Worm (Caenorhabditis elegans) whole organism, early embryonic: ENCODE data around the gene fbxa-184.

ENCODE experiments used
- aly-1 ChIP-seq: sonication (generic microtip); optimal IDR thresholded peaks from 2 replicates; lab custom pipeline; 2016; ENCODE audit warnings: missing genetic modification characterization, missing compliant biosample characterization
- ama-1 ChIP-seq: fragments of 150-350 bp; optimal IDR thresholded peaks from 2 replicates; lab custom pipeline; 2014
- ets-7 ChIP-seq: sonication (generic microtip); optimal IDR thresholded peaks from 2 replicates; lab custom pipeline; 2016; ENCODE audit warnings: missing genotype, missing genetic modification characterization, missing compliant biosample characterization
- hmbx-1 ChIP-seq: sonication (generic microtip); optimal IDR thresholded peaks from 2 replicates; lab custom pipeline; 2016; ENCODE audit warnings: mild to moderate bottlenecking, missing genetic modification characterization, missing compliant biosample characterization
- hmg-4 ChIP-seq: fragments of 200-800 bp; sonication (Bioruptor generic); optimal IDR thresholded peaks from 2 replicates; lab custom pipeline; 2018; ENCODE audit warnings: mild to moderate bottlenecking, missing genetic modification characterization, missing compliant biosample characterization
- scrt-1 ChIP-seq: fragments of 200-800 bp; sonication (Bioruptor generic); IDR thresholded peaks from 2 replicates; pipeline ENCODE4 v1.3.6; 2022; ENCODE audit warnings: missing genetic modification characterization, missing compliant biosample characterization
- sea-1 ChIP-seq: fragments of 200-800 bp; sonication (Bioruptor generic); conservative IDR thresholded peaks from 2 replicates; pipeline ENCODE4 v1.3.6; 2022; ENCODE audit warnings: missing genetic modification characterization, missing compliant biosample characterization
- tbx-11 ChIP-seq: fragments of 200-800 bp; sonication (Bioruptor generic); IDR thresholded peaks from 2 replicates; pipeline ENCODE4 v1.3.6; 2022; ENCODE audit warnings: missing genetic modification characterization, missing compliant biosample characterization
- tra-4 ChIP-seq: sonication (generic microtip); optimal IDR thresholded peaks from 2 replicates; lab custom pipeline; 2017; ENCODE audit warnings: missing genetic modification characterization, missing compliant biosample characterization

ce11 chrII:1728253-1728652, 18.2 kb downstream of the fbxa-184 start, which contains the start of gene btb-9:
- no peak for TF ChIP-seq ama-1 (lab: Kevin White, UChicago)
- TF ChIP-seq tbx-11 (GFP tag; lab: Robert Waterston, UW): no peak
- TF ChIP-seq aly-1 (tag; lab: Kevin White, UChicago): no peak
- no peak for TF ChIP-seq hmbx-1 (tag; lab: Kevin White, UChicago)
- no peak for TF ChIP-seq ets-7 (tag; lab: Kevin White, UChicago)
- no peak for TF ChIP-seq sea-1 (GFP tag; lab: Robert Waterston, UW)
- TF ChIP-seq tra-4: no peak
- TF ChIP-seq hmg-4: no peak
- TF ChIP-seq scrt-1 (GFP tag; lab: Robert Waterston, UW): no peak
